Fruit fly (Drosophila melanogaster) whole organism, embryonic: Measurements from ENCODE around the gene HP5.

Source experiments
- CG10321 ChIP-seq: fragments of 200-800 bp; sonication (Bioruptor generic); IDR thresholded peaks from 2 replicates; pipeline ENCODE4 v1.3.6; 2022; ENCODE audit warnings: missing biosample characterization, missing genetic modification characterization
- CG10565 ChIP-seq: fragments of 200-800 bp; sonication (Bioruptor generic); optimal IDR thresholded peaks from 3 replicates; lab custom pipeline; 2016; ENCODE audit warnings: missing biosample characterization, mild to moderate bottlenecking, missing genetic modification characterization
- CG14667 ChIP-seq: fragments of 200-800 bp; sonication (Bioruptor generic); IDR thresholded peaks from 2 replicates; pipeline ENCODE4 v1.3.6; 2022; ENCODE audit warnings: missing biosample characterization, missing genetic modification characterization
- CG15011 ChIP-seq: fragments of 200-800 bp; sonication (Bioruptor generic); optimal IDR thresholded peaks from 3 replicates; lab custom pipeline; 2018; ENCODE audit warnings: missing biosample characterization, mild to moderate bottlenecking, missing genetic modification characterization
- CG16815 ChIP-seq: fragments of 200-800 bp; sonication (Bioruptor generic); optimal IDR thresholded peaks from 3 replicates; lab custom pipeline; 2017; ENCODE audit warnings: missing biosample characterization, mild to moderate bottlenecking, missing genetic modification characterization
- CG17802 ChIP-seq: fragments of 200-800 bp; sonication (Bioruptor generic); optimal IDR thresholded peaks from 2 replicates; lab custom pipeline; 2018; ENCODE audit warnings: missing biosample characterization, mild to moderate bottlenecking, missing genetic modification characterization, moderate library complexity
- CG2120 ChIP-seq: fragments of 200-800 bp; sonication (Bioruptor generic); optimal IDR thresholded peaks from 3 replicates; lab custom pipeline; 2016; ENCODE audit warnings: missing biosample characterization, missing genetic modification characterization
- CG2875 ChIP-seq: fragments of 200-800 bp; sonication (Bioruptor generic); optimal IDR thresholded peaks from 2 replicates; lab custom pipeline; 2017; ENCODE audit warnings: missing biosample characterization, mild to moderate bottlenecking, missing genetic modification characterization, missing genetic modification reagents
- CG31224 ChIP-seq: fragments of 200-800 bp; sonication (Bioruptor generic); IDR thresholded peaks from 2 replicates; pipeline ENCODE4 v1.3.6; 2022; ENCODE audit warnings: missing biosample characterization, missing genetic modification characterization
- CG4617 ChIP-seq: fragments of 200-800 bp; sonication (Bioruptor generic); optimal IDR thresholded peaks from 3 replicates; lab custom pipeline; 2016; ENCODE audit warnings: missing biosample characterization, missing genetic modification characterization, borderline replicate concordance
- CG4820 ChIP-seq: fragments of 200-800 bp; sonication (Bioruptor generic); optimal IDR thresholded peaks from 3 replicates; lab custom pipeline; 2016; ENCODE audit warnings: missing biosample characterization, missing genetic modification characterization
- CG7271 ChIP-seq: fragments of 200-800 bp; sonication (Bioruptor generic); optimal IDR thresholded peaks from 2 replicates; lab custom pipeline; 2018; ENCODE audit warnings: missing biosample characterization, mild to moderate bottlenecking, missing genetic modification characterization, moderate library complexity
- CG7786 ChIP-seq: fragments of 200-800 bp; sonication (Bioruptor generic); optimal IDR thresholded peaks from 2 replicates; lab custom pipeline; 2016; ENCODE audit warnings: missing biosample characterization, missing genetic modification characterization
- CG8290 ChIP-seq, 3 experiments: fragments of 200-800 bp; sonication (Bioruptor generic); optimal IDR thresholded peaks; 2 replicates each; lab custom pipeline; 2016 to 2019; ENCODE audit warnings: missing biosample characterization in 3 of 3, missing genetic modification characterization in 3 of 3, mild to moderate bottlenecking in 2 of 3, moderate library complexity in 1 of 3
- HmgD ChIP-seq: fragments of 200-800 bp; sonication (Bioruptor generic); optimal IDR thresholded peaks from 3 replicates; lab custom pipeline; 2016; ENCODE audit warnings: missing biosample characterization, missing genetic modification characterization
- Kr ChIP-seq: fragments of 200-800 bp; sonication (Bioruptor generic); optimal IDR thresholded peaks from 2 replicates; lab custom pipeline; 2017; ENCODE audit warnings: missing biosample characterization, mild to moderate bottlenecking, missing genetic modification characterization
- MESR4 ChIP-seq: fragments of 200-800 bp; sonication (Bioruptor generic); optimal IDR thresholded peaks from 2 replicates; lab custom pipeline; 2018; ENCODE audit warnings: missing biosample characterization, mild to moderate bottlenecking, missing genetic modification characterization, moderate library complexity
- Med ChIP-seq: fragments of 200-800 bp; sonication (Bioruptor generic); peaks from one replicate; lab custom pipeline; 2016; ENCODE audit warnings: missing biosample characterization, missing genetic modification characterization, mild to moderate bottlenecking, inconsistent platforms, moderate library complexity
- Meics ChIP-seq: fragments of 200-800 bp; sonication (Bioruptor generic); optimal IDR thresholded peaks from 2 replicates; lab custom pipeline; 2017; ENCODE audit warnings: missing biosample characterization, mild to moderate bottlenecking, missing genetic modification characterization
- Ravus ChIP-seq: fragments of 200-800 bp; sonication (Bioruptor generic); IDR thresholded peaks from 2 replicates; pipeline ENCODE4 v1.3.6; 2022; ENCODE audit warnings: missing biosample characterization, missing genetic modification characterization
- ash1 ChIP-seq: fragments of 200-800 bp; sonication (Bioruptor generic); optimal IDR thresholded peaks from 2 replicates; lab custom pipeline; 2018; ENCODE audit warnings: missing biosample characterization, mild to moderate bottlenecking, missing genetic modification characterization
- cas ChIP-seq: fragments of 200-800 bp; sonication (Bioruptor generic); IDR thresholded peaks from 2 replicates; pipeline ENCODE4 v1.3.6; 2022; ENCODE audit warnings: missing biosample characterization, missing genetic modification characterization
- cwo ChIP-seq: fragments of 200-800 bp; sonication (Bioruptor generic); optimal IDR thresholded peaks from 3 replicates; lab custom pipeline; 2017; ENCODE audit warnings: missing biosample characterization, missing genetic modification characterization, mild to moderate bottlenecking, moderate library complexity, missing genetic modification reagents
- dati ChIP-seq: fragments of 200-800 bp; sonication (Bioruptor generic); IDR thresholded peaks from 2 replicates; pipeline ENCODE4 v1.3.6; 2022; ENCODE audit warnings: missing biosample characterization, missing genetic modification characterization
- dmrt11E ChIP-seq: fragments of 200-800 bp; sonication (Bioruptor generic); optimal IDR thresholded peaks from 3 replicates; lab custom pipeline; 2018; ENCODE audit warnings: missing biosample characterization, mild to moderate bottlenecking, missing genetic modification characterization, moderate library complexity
- fd96Cb ChIP-seq: fragments of 200-800 bp; sonication (Bioruptor generic); optimal IDR thresholded peaks from 2 replicates; lab custom pipeline; 2018; ENCODE audit warnings: missing biosample characterization, mild to moderate bottlenecking, missing genetic modification characterization, moderate library complexity
- ftz-f1 ChIP-seq: fragments of 200-800 bp; sonication (Bioruptor generic); optimal IDR thresholded peaks from 2 replicates; lab custom pipeline; 2016; ENCODE audit warnings: missing biosample characterization, missing genetic modification characterization
- gt ChIP-seq: fragments of 200-800 bp; sonication (Bioruptor generic); IDR thresholded peaks from 2 replicates; pipeline ENCODE4 v1.3.6; 2022; ENCODE audit warnings: missing biosample characterization, missing genetic modification characterization
- inv ChIP-seq: fragments of 200-800 bp; sonication (Bioruptor generic); IDR thresholded peaks from 2 replicates; pipeline ENCODE4 v1.3.6; 2022; ENCODE audit warnings: missing biosample characterization, missing genetic modification characterization; ENCODE audit not compliant: partially characterized antibody
- lab ChIP-seq: fragments of 200-800 bp; sonication (Bioruptor generic); optimal IDR thresholded peaks from 3 replicates; lab custom pipeline; 2017; ENCODE audit warnings: missing biosample characterization, missing genetic modification characterization, mild to moderate bottlenecking, moderate library complexity, missing genetic modification reagents
- nau ChIP-seq: fragments of 200-800 bp; sonication (Bioruptor generic); optimal IDR thresholded peaks from 3 replicates; lab custom pipeline; 2017; ENCODE audit warnings: missing biosample characterization, mild to moderate bottlenecking, missing genetic modification characterization, missing genetic modification reagents
- nerfin-1 ChIP-seq: fragments of 200-800 bp; sonication (Bioruptor generic); optimal IDR thresholded peaks from 3 replicates; lab custom pipeline; 2019; ENCODE audit warnings: missing biosample characterization, mild to moderate bottlenecking, missing genetic modification characterization, moderate library complexity
- oc ChIP-seq: fragments of 200-800 bp; sonication (Bioruptor generic); optimal IDR thresholded peaks from 2 replicates; lab custom pipeline; 2018; ENCODE audit warnings: missing biosample characterization, mild to moderate bottlenecking, missing genetic modification characterization, moderate library complexity
- pita ChIP-seq: fragments of 200-800 bp; sonication (Bioruptor generic); optimal IDR thresholded peaks from 2 replicates; lab custom pipeline; 2017; ENCODE audit warnings: missing biosample characterization, mild to moderate bottlenecking, missing genetic modification characterization
- prd ChIP-seq, 3 experiments: fragments of >200 bp in 2 of 3; fragments of 200-800 bp in 1 of 3; sonication (Bioruptor generic) in 1 of 3; optimal IDR thresholded peaks in 2 of 3; IDR thresholded peaks in 1 of 3; 2 replicates in 2 of 3; 3 replicates in 1 of 3; pipeline versions ENCODE4 v1.3.6 to Lab custom; 2017 to 2022; ENCODE audit warnings: missing biosample characterization in 1 of 3, missing genetic modification characterization in 1 of 3
- repo ChIP-seq: fragments of 200-800 bp; sonication (Bioruptor generic); optimal IDR thresholded peaks from 2 replicates; lab custom pipeline; 2016; ENCODE audit warnings: missing biosample characterization, missing genetic modification characterization
- rib ChIP-seq: fragments of 200-800 bp; sonication (Bioruptor generic); IDR thresholded peaks from 2 replicates; pipeline ENCODE4 v1.3.6; 2022; ENCODE audit warnings: missing biosample characterization, missing genetic modification characterization
- scrt ChIP-seq: fragments of 200-800 bp; sonication (Bioruptor generic); optimal IDR thresholded peaks from 2 replicates; lab custom pipeline; 2018; ENCODE audit warnings: missing biosample characterization, mild to moderate bottlenecking, missing genetic modification characterization, moderate library complexity
- sd ChIP-seq: fragments of 200-800 bp; sonication (Bioruptor generic); optimal IDR thresholded peaks from 3 replicates; lab custom pipeline; 2018; ENCODE audit warnings: missing biosample characterization, mild to moderate bottlenecking, missing genetic modification characterization, moderate library complexity
- sna ChIP-seq: fragments of 200-800 bp; sonication (Bioruptor generic); IDR thresholded peaks from 2 replicates; pipeline ENCODE4 v1.3.6; 2022; ENCODE audit warnings: missing biosample characterization, missing genetic modification characterization; ENCODE audit not compliant: partially characterized antibody
- sug ChIP-seq: fragments of 200-800 bp; optimal IDR thresholded peaks from 2 replicates; lab custom pipeline; 2019; ENCODE audit warnings: missing biosample characterization, mild to moderate bottlenecking, missing genetic modification characterization, moderate library complexity

The HP5 gene

dm6 chrX:11427282-11427689, 27.3 kb upstream of the HP5 start (continued):
- peak; percentile 62 for TF ChIP-seq Meics
- no peak for TF ChIP-seq CG2120 (GFP tag; lab: Kevin White, UChicago)
- TF ChIP-seq CG31224, result no peak
- no peak for TF ChIP-seq CG14667
- no peak for TF ChIP-seq CG10321
- TF ChIP-seq scrt (GFP tag; lab: Kevin White, UChicago), result peak; percentile 22
- TF ChIP-seq nau, result peak; percentile 66
- TF ChIP-seq, all 482 proteins: peak for 146

- TF ChIP-seq ash1 (no peak), Kr (GFP tag; lab: Kevin White, UChicago) (no peak), Ravus (no peak), cwo (GFP tag; lab: Kevin White, UChicago) (peak; percentile 61), fd96Cb (no peak), CG4820 (no peak), CG2875 (GFP tag; lab: Kevin White, UChicago) (no peak), gt (GFP tag; lab: Robert Waterston, UW) (no peak), ftz-f1 (GFP tag; lab: Kevin White, UChicago) (peak; percentile 4), oc (tag; lab: Kevin White, UChicago) (no peak), CG2120 (GFP tag; lab: Kevin White, UChicago) (no peak), rib (GFP tag; lab: Robert Waterston, UW) (no peak), prd (optimal IDR thresholded peaks at IDR 0.05; lab: Kevin White, UChicago) (no peak), prd (GFP tag; IDR thresholded peaks at IDR 0.05; lab: Robert Waterston, UW) (no peak), sug (tag; lab: Kevin White, UChicago) (peak; percentile 1), dati (no peak), nerfin-1 (tag; lab: Kevin White, UChicago) (no peak), CG17802 (tag; lab: Kevin White, UChicago) (no peak), repo (GFP tag; lab: Kevin White, UChicago) (no peak), dmrt11E (tag; lab: Kevin White, UChicago) (no peak), cas (GFP tag; lab: Robert Waterston, UW) (no peak), pita (GFP tag; lab: Kevin White, UChicago) (no peak), inv (GFP tag; lab: Robert Waterston, UW) (no peak), Med (GFP tag; lab: Kevin White, UChicago) (peak; percentile 76), HmgD (GFP tag; lab: Kevin White, UChicago) (no peak), CG8290 (GFP tag; optimal IDR thresholded peaks at IDR 0.05; lab: Kevin White, UChicago) (no peak), CG8290 (tag; optimal IDR thresholded peaks at IDR 0.05; lab: Kevin White, UChicago) (peak in 1 of 2 experiments; percentile 5), CG16815 (GFP tag; lab: Kevin White, UChicago) (no peak), CG4617 (GFP tag; lab: Kevin White, UChicago) (no peak), sna (no peak), sd (tag; lab: Kevin White, UChicago) (peak; percentile 36), CG7271 (no peak), CG15011 (GFP tag; lab: Kevin White, UChicago) (no peak), lab (peak; percentile 54), CG7786 (GFP tag; lab: Kevin White, UChicago) (no peak), CG10565 (GFP tag; lab: Kevin White, UChicago) (no peak), MESR4 (GFP tag; lab: Kevin White, UChicago) (no peak)
Measured at dm6 chrX:11430940-11431339, 23.6 kb upstream of the HP5 start.
